Worm (Caenorhabditis elegans): ENCODE measurements around the gene F53H2.1.

DNA sequence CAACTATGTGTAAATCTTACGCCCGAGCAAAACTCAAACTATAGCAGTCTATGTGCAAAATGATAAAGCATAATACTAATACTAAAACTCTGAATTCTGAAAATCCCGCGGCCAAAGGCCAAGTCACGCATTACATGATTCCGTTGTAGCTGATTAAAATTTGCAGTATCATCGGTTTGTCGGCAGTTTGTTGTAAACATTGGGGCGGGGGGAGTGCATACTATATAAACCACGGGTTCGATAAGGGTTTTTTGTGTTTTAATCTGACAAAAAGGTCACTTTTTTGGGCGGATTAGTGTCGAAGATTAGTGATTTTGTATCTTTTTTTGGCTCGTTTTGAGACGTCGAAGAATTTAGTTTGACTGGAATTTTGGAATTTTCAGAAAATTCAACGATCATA is 13.0 kb upstream of the F53H2.1 start:
- TF ChIP-seq lin-32 (GFP tag; optimal IDR thresholded peaks at IDR 0.05), result no peak
- no peak for TF ChIP-seq lsy-2 (tag; optimal IDR thresholded peaks at IDR 0.05)
- TF ChIP-seq flh-1 (GFP tag; optimal IDR thresholded peaks at IDR 0.05), result no peak
- no peak for TF ChIP-seq nhr-76 (tag; optimal IDR thresholded peaks at IDR 0.05)
- no peak for TF ChIP-seq zip-8 (tag; optimal IDR thresholded peaks at IDR 0.05)
- TF ChIP-seq ceh-43 (GFP tag; optimal IDR thresholded peaks at IDR 0.05), result no peak
- no peak for TF ChIP-seq ham-2 (GFP tag; optimal IDR thresholded peaks at IDR 0.05)
- TF ChIP-seq mep-1 (tag; optimal IDR thresholded peaks at IDR 0.05), result no peak
- no peak for TF ChIP-seq nhr-28 (tag; optimal IDR thresholded peaks at IDR 0.05)
- no peak for TF ChIP-seq nhr-237 (tag; optimal IDR thresholded peaks at IDR 0.05)
- no peak for TF ChIP-seq sptf-1 (tag; optimal IDR thresholded peaks at IDR 0.05)

All from whole organism, mixed stage, embryonic.